Worm (Caenorhabditis elegans): ENCODE data around the gene slcf-2.

ce11 chrX:3408717-3409303 lies 15.1 kb downstream of the slcf-2 start:
- no peak for TF ChIP-seq mdl-1 (tag; optimal IDR thresholded peaks at IDR 0.05)
- TF ChIP-seq ceh-82 (tag; optimal IDR thresholded peaks at IDR 0.05), result no peak

Data from whole organism, L3 larva.